Worm (Caenorhabditis elegans) whole organism, L4 larva: ENCODE measurements around the gene T21B10.3.
A peak's percentile ranks its signal among the peaks of the same experiment; 100 is the strongest.

Experiments used
- aha-1 ChIP-seq: fragments of 150-350 bp; peaks from one replicate; lab custom pipeline; 2014; ENCODE audit warnings: missing biosample characterization, missing genetic modification characterization
- ama-1 ChIP-seq: fragments of 150-350 bp; optimal IDR thresholded peaks from 2 replicates; lab custom pipeline; 2014; ENCODE audit warnings: inconsistent platforms, mixed read lengths
- attf-4 ChIP-seq: sonication (generic microtip); optimal IDR thresholded peaks from 3 replicates; lab custom pipeline; 2017; ENCODE audit warnings: missing biosample characterization, missing genetic modification characterization
- ceh-82 ChIP-seq: sonication (generic microtip); optimal IDR thresholded peaks from 2 replicates; lab custom pipeline; 2017; ENCODE audit warnings: missing biosample characterization, missing genetic modification characterization
- daf-19 ChIP-seq: fragments of 200-800 bp; sonication (Bioruptor generic); conservative IDR thresholded peaks from 2 replicates; pipeline ENCODE4 v1.3.6; 2022; ENCODE audit warnings: missing genetic modification characterization, missing compliant biosample characterization
- lim-7 ChIP-seq: fragments of 200-800 bp; sonication (Bioruptor generic); IDR thresholded peaks from 2 replicates; pipeline ENCODE4 v1.3.6; 2022; ENCODE audit warnings: missing genetic modification characterization, missing compliant biosample characterization
- lir-3 ChIP-seq: sonication (generic microtip); optimal IDR thresholded peaks from 2 replicates; lab custom pipeline; 2016; ENCODE audit warnings: mild to moderate bottlenecking, missing genetic modification characterization, missing compliant biosample characterization
- nhr-102 ChIP-seq: sonication (generic microtip); optimal IDR thresholded peaks from 2 replicates; lab custom pipeline; 2016; ENCODE audit warnings: mild to moderate bottlenecking, missing genetic modification characterization, moderate library complexity, missing compliant biosample characterization
- nhr-41 ChIP-seq: fragments of 200-800 bp; sonication (Bioruptor generic); IDR thresholded peaks from 2 replicates; pipeline ENCODE4 v1.3.6; 2022; ENCODE audit warnings: missing genetic modification reagents, missing genetic modification characterization, missing compliant biosample characterization
- nhr-76 ChIP-seq: fragments of 150-350 bp; optimal IDR thresholded peaks from 2 replicates; lab custom pipeline; 2014; ENCODE audit warnings: missing biosample characterization, missing genetic modification characterization
- pha-4 ChIP-seq, 2 experiments: fragments of 150-350 bp in 1 of 2; fragments of 200-800 bp in 1 of 2; sonication (Bioruptor generic) in 1 of 2; IDR thresholded peaks in 1 of 2; optimal IDR thresholded peaks in 1 of 2; 2 replicates each; pipeline versions ENCODE4 v1.3.6 to Lab custom; 2014 to 2022; ENCODE audit warnings: missing genetic modification characterization in 2 of 2, missing genetic modification reagents in 2 of 2, missing biosample characterization in 1 of 2, missing compliant biosample characterization in 1 of 2
- snpc-4 ChIP-seq: fragments of 150-350 bp; optimal IDR thresholded peaks from 2 replicates; lab custom pipeline; 2014; ENCODE audit warnings: missing biosample characterization, missing genetic modification characterization
- unc-130 ChIP-seq: sonication (generic microtip); optimal IDR thresholded peaks from 2 replicates; lab custom pipeline; 2016; ENCODE audit warnings: missing genetic modification reagents, missing genetic modification characterization, missing compliant biosample characterization
- ztf-11 ChIP-seq: fragments of 150-350 bp; optimal IDR thresholded peaks from 2 replicates; lab custom pipeline; 2014; ENCODE audit warnings: missing biosample characterization, missing genetic modification characterization

ce11 chrII:8947391-8947790, 13.2 kb downstream of the T21B10.3 start, which contains the start of gene cutl-15:
- TF ChIP-seq nhr-102 (tag; lab: Kevin White, UChicago) = no peak
- TF ChIP-seq lim-7 (GFP tag; lab: Robert Waterston, UW) = no peak
- peak; percentile 98 for TF ChIP-seq aha-1 (tag; lab: Kevin White, UChicago)
- no peak for TF ChIP-seq snpc-4 (tag; lab: Kevin White, UChicago)
- no peak for TF ChIP-seq pha-4 (GFP tag; IDR thresholded peaks at IDR 0.05; lab: Robert Waterston, UW)
- TF ChIP-seq pha-4 (tag; optimal IDR thresholded peaks at IDR 0.05; lab: Kevin White, UChicago) = no peak
- no peak for TF ChIP-seq nhr-76 (tag; lab: Kevin White, UChicago)
- TF ChIP-seq ztf-11 (tag; lab: Kevin White, UChicago) = no peak
- no peak for TF ChIP-seq lir-3 (tag; lab: Kevin White, UChicago)
- no peak for TF ChIP-seq ceh-82 (tag; lab: Kevin White, UChicago)
- TF ChIP-seq unc-130 = no peak
- TF ChIP-seq attf-4 (tag; lab: Kevin White, UChicago) = no peak
- TF ChIP-seq nhr-41 (GFP tag; lab: Robert Waterston, UW) = no peak
- no peak for TF ChIP-seq ama-1
- TF ChIP-seq daf-19 = no peak
